7 worm cellular contexts compared by ENCODE assay signal in genomic region chrII:9574406-9574805, ce11.
TF ChIP-seq lines count a peak whose summit lies in the region.

No protein-coding gene starts in this region.

TF ChIP-seq in whole organism, L1 larva, 84 proteins besides CTCF, POLR2A, EP300 and RAD21 (continues in another document):
- TF ChIP-seq fkh-8 (tag; optimal IDR thresholded peaks at IDR 0.05; lab: Kevin White, UChicago) (peak; percentile 22), egl-13 (tag; optimal IDR thresholded peaks at IDR 0.05; lab: Kevin White, UChicago) (no peak), nhr-76 (tag; optimal IDR thresholded peaks at IDR 0.05; lab: Kevin White, UChicago) (no peak), nhr-85 (tag; lab: Kevin White, UChicago) (no peak), mdl-1 (tag; optimal IDR thresholded peaks at IDR 0.05; lab: Kevin White, UChicago) (no peak), aly-2 (tag; optimal IDR thresholded peaks at IDR 0.05; lab: Kevin White, UChicago) (no peak), nhr-71 (tag; optimal IDR thresholded peaks at IDR 0.05; lab: Kevin White, UChicago) (no peak), lsy-2 (tag; optimal IDR thresholded peaks at IDR 0.05; lab: Kevin White, UChicago) (no peak), lir-3 (tag; optimal IDR thresholded peaks at IDR 0.05; lab: Kevin White, UChicago; ENCODE audit: poor library complexity) (no peak), hlh-17 (GFP tag; optimal IDR thresholded peaks at IDR 0.05; lab: Kevin White, UChicago; ENCODE audit: borderline replicate concordance) (no peak), swsn-7 (tag; optimal IDR thresholded peaks at IDR 0.05; lab: Kevin White, UChicago) (no peak), sup-37 (GFP tag; optimal IDR thresholded peaks at IDR 0.05; lab: Kevin White, UChicago) (no peak), grh-1 (GFP tag; IDR thresholded peaks at IDR 0.05; lab: Robert Waterston, UW) (0 out of 2 replicates have a peak, but pooled peaks have one; percentile 28)

TF ChIP-seq in whole organism, L2 larva, 48 proteins besides CTCF, POLR2A, EP300 and RAD21:
- TF ChIP-seq nhr-129 (tag; optimal IDR thresholded peaks at IDR 0.05; lab: Kevin White, UChicago) = peak; percentile 8
- TF ChIP-seq snpc-4 (tag; optimal IDR thresholded peaks at IDR 0.05; lab: Kevin White, UChicago) = no peak

TF ChIP-seq in whole organism, L4 larva, 104 proteins besides CTCF, POLR2A, EP300 and RAD21 (continues in another document):
- TF ChIP-seq hif-1 (tag; optimal IDR thresholded peaks at IDR 0.05; lab: Kevin White, UChicago) (no peak), daf-8 (GFP tag; IDR thresholded peaks at IDR 0.05; lab: Robert Waterston, UW) (no peak), F44E2.7 (GFP tag; IDR thresholded peaks at IDR 0.05; lab: Robert Waterston, UW) (0 out of 2 replicates have a peak, but pooled peaks have one; percentile 43), ctbp-1 (GFP tag; IDR thresholded peaks at IDR 0.05; lab: Robert Waterston, UW) (no peak), lin-38 (GFP tag; IDR thresholded peaks at IDR 0.05; lab: Robert Waterston, UW) (no peak), nhr-42 (GFP tag; IDR thresholded peaks at IDR 0.05; lab: Robert Waterston, UW) (no peak), php-3 (GFP tag; IDR thresholded peaks at IDR 0.05; lab: Robert Waterston, UW) (no peak), egl-43 (GFP tag; IDR thresholded peaks at IDR 0.05; lab: Robert Waterston, UW) (0 out of 2 replicates have a peak, but pooled peaks have one; percentile 58), tag-97 (GFP tag; IDR thresholded peaks at IDR 0.05; lab: Robert Waterston, UW) (no peak), zag-1 (tag; optimal IDR thresholded peaks at IDR 0.05; lab: Kevin White, UChicago) (no peak), unc-62 (GFP tag; optimal IDR thresholded peaks at IDR 0.05 in 1 of 2; lab: Kevin White, UChicago) (peak in 1 of 2 experiments; percentile 60), unc-62 (tag; optimal IDR thresholded peaks at IDR 0.05; lab: Kevin White, UChicago) (no peak), saeg-2 (GFP tag; IDR thresholded peaks at IDR 0.05; lab: Robert Waterston, UW) (no peak), nhr-11 (tag; optimal IDR thresholded peaks at IDR 0.05; lab: Kevin White, UChicago) (no peak), lin-15B (tag; optimal IDR thresholded peaks at IDR 0.05; lab: Kevin White, UChicago) (no peak), ama-1 (optimal IDR thresholded peaks at IDR 0.05; lab: Kevin White, UChicago) (no peak)

TF ChIP-seq in whole organism, early embryonic, 17 proteins besides CTCF, POLR2A, EP300 and RAD21:
- peak; percentile 39 for TF ChIP-seq hmg-4 (GFP tag; optimal IDR thresholded peaks at IDR 0.05; lab: Kevin White, UChicago)
- TF ChIP-seq F13C5.2 (tag; optimal IDR thresholded peaks at IDR 0.05; lab: Kevin White, UChicago) = peak; percentile 20
- no peak for TF ChIP-seq ceh-13 (GFP tag; optimal IDR thresholded peaks at IDR 0.05; lab: Kevin White, UChicago)

TF ChIP-seq in whole organism, late embryonic, 69 proteins besides CTCF, POLR2A, EP300 and RAD21:
- TF ChIP-seq che-1 (tag; optimal IDR thresholded peaks at IDR 0.05; lab: Kevin White, UChicago) = no peak
- no peak for TF ChIP-seq F13H6.1 (tag; optimal IDR thresholded peaks at IDR 0.05; lab: Kevin White, UChicago)
- TF ChIP-seq ttx-3 (tag; optimal IDR thresholded peaks at IDR 0.05; lab: Kevin White, UChicago) = no peak
- no peak for TF ChIP-seq ceh-48 (tag; optimal IDR thresholded peaks at IDR 0.05; lab: Kevin White, UChicago)
- peak; percentile 13 for TF ChIP-seq nfya-1 (tag; optimal IDR thresholded peaks at IDR 0.05; lab: Kevin White, UChicago)
- TF ChIP-seq ceh-31 (tag; optimal IDR thresholded peaks at IDR 0.05; lab: Kevin White, UChicago) = peak; percentile 90
- TF ChIP-seq nhr-232 (tag; optimal IDR thresholded peaks at IDR 0.05; lab: Kevin White, UChicago) = no peak
- TF ChIP-seq pros-1 (tag; optimal IDR thresholded peaks at IDR 0.05; lab: Kevin White, UChicago) = peak; percentile 81
- TF ChIP-seq sdc-2 (tag; optimal IDR thresholded peaks at IDR 0.05; lab: Kevin White, UChicago) = no peak
- TF ChIP-seq sox-2 (GFP tag; IDR thresholded peaks at IDR 0.05; lab: Robert Waterston, UW) = peak; percentile 81
- no peak for TF ChIP-seq syd-9 (tag; optimal IDR thresholded peaks at IDR 0.05; lab: Kevin White, UChicago)
- no peak for TF ChIP-seq pqm-1 (tag; optimal IDR thresholded peaks at IDR 0.05; lab: Kevin White, UChicago)
- TF ChIP-seq pat-9 (tag; optimal IDR thresholded peaks at IDR 0.05; lab: Kevin White, UChicago) = no peak
- TF ChIP-seq hlh-15 (tag; optimal IDR thresholded peaks at IDR 0.05; lab: Kevin White, UChicago) = no peak
- TF ChIP-seq ceh-2 (tag; optimal IDR thresholded peaks at IDR 0.05; lab: Kevin White, UChicago) = no peak
- TF ChIP-seq ref-2 (tag; optimal IDR thresholded peaks at IDR 0.05; lab: Kevin White, UChicago) = peak; percentile 60
- TF ChIP-seq ceh-24 (tag; optimal IDR thresholded peaks at IDR 0.05; lab: Kevin White, UChicago) = no peak
- TF ChIP-seq tbx-2 (tag; optimal IDR thresholded peaks at IDR 0.05; lab: Kevin White, UChicago) = peak; percentile 8
- TF ChIP-seq pha-2 (tag; optimal IDR thresholded peaks at IDR 0.05; lab: Kevin White, UChicago) = no peak

TF ChIP-seq in whole organism, mixed stage, embryonic, 35 proteins besides CTCF, POLR2A, EP300 and RAD21 (continues in another document):
- peak; percentile 12 for TF ChIP-seq ham-2 (GFP tag; optimal IDR thresholded peaks at IDR 0.05; lab: Kevin White, UChicago)
- TF ChIP-seq mls-2 (tag; optimal IDR thresholded peaks at IDR 0.05; lab: Kevin White, UChicago) = peak; percentile 59
- peak; percentile 77 for TF ChIP-seq ceh-43 (GFP tag; optimal IDR thresholded peaks at IDR 0.05; lab: Kevin White, UChicago)
- TF ChIP-seq mab-5 (tag; optimal IDR thresholded peaks at IDR 0.05; lab: Kevin White, UChicago) = no peak
- TF ChIP-seq lin-32 (GFP tag; optimal IDR thresholded peaks at IDR 0.05; lab: Kevin White, UChicago) = no peak
- peak; percentile 69 for TF ChIP-seq sptf-1 (tag; optimal IDR thresholded peaks at IDR 0.05; lab: Kevin White, UChicago)
- TF ChIP-seq hlh-1 (tag; optimal IDR thresholded peaks at IDR 0.05; lab: Kevin White, UChicago) = no peak
- no peak for TF ChIP-seq pha-4 (tag; optimal IDR thresholded peaks at IDR 0.05; lab: Kevin White, UChicago)
- no peak for TF ChIP-seq nhr-28 (tag; optimal IDR thresholded peaks at IDR 0.05; lab: Kevin White, UChicago)
- no peak for TF ChIP-seq nhr-76 (tag; optimal IDR thresholded peaks at IDR 0.05; lab: Kevin White, UChicago)
- no peak for TF ChIP-seq lsy-2 (tag; optimal IDR thresholded peaks at IDR 0.05; lab: Kevin White, UChicago)
- TF ChIP-seq sem-2 (GFP tag; optimal IDR thresholded peaks at IDR 0.05; lab: Kevin White, UChicago) = no peak
- no peak for TF ChIP-seq unc-39 (tag; optimal IDR thresholded peaks at IDR 0.05; lab: Kevin White, UChicago)
- TF ChIP-seq elt-3 (tag; optimal IDR thresholded peaks at IDR 0.05; lab: Kevin White, UChicago) = no peak
- TF ChIP-seq lin-13 (tag; optimal IDR thresholded peaks at IDR 0.05; lab: Kevin White, UChicago) = no peak
- no peak for TF ChIP-seq flh-1 (GFP tag; optimal IDR thresholded peaks at IDR 0.05; lab: Kevin White, UChicago)
- TF ChIP-seq drap-1 (GFP tag; optimal IDR thresholded peaks at IDR 0.05; lab: Kevin White, UChicago) = peak; percentile 13
- TF ChIP-seq ceh-83 (GFP tag; optimal IDR thresholded peaks at IDR 0.05; lab: Kevin White, UChicago) = no peak
- TF ChIP-seq ces-1 (GFP tag; optimal IDR thresholded peaks at IDR 0.05; lab: Kevin White, UChicago) = no peak
- no peak for TF ChIP-seq mep-1 (tag; optimal IDR thresholded peaks at IDR 0.05; lab: Kevin White, UChicago)
- no peak for TF ChIP-seq ceh-39 (tag; optimal IDR thresholded peaks at IDR 0.05; lab: Kevin White, UChicago)
- no peak for TF ChIP-seq nhr-237 (tag; optimal IDR thresholded peaks at IDR 0.05; lab: Kevin White, UChicago)
- no peak for TF ChIP-seq nhr-12 (tag; optimal IDR thresholded peaks at IDR 0.05; lab: Kevin White, UChicago)
- no peak for TF ChIP-seq unc-120 (tag; optimal IDR thresholded peaks at IDR 0.05; lab: Kevin White, UChicago; ENCODE audit: poor library complexity, severe bottlenecking)

TF ChIP-seq in whole organism, young adult, 124 proteins besides CTCF, POLR2A, EP300 and RAD21:
- no peak for TF ChIP-seq B0336.3 (GFP tag; IDR thresholded peaks at IDR 0.05; lab: Robert Waterston, UW)
- no peak for TF ChIP-seq C17E4.6 (GFP tag; IDR thresholded peaks at IDR 0.05; lab: Robert Waterston, UW)
- 0 out of 2 replicates have a peak, but pooled peaks have one; percentile 27 for TF ChIP-seq egl-18 (GFP tag; IDR thresholded peaks at IDR 0.05; lab: Robert Waterston, UW)
- no peak for TF ChIP-seq hsf-1 (GFP tag; IDR thresholded peaks at IDR 0.05; lab: Robert Waterston, UW)
- TF ChIP-seq fkh-3 (tag; optimal IDR thresholded peaks at IDR 0.05; lab: Kevin White, UChicago) = no peak
- TF ChIP-seq Y95B8A.8 (GFP tag; IDR thresholded peaks at IDR 0.05; lab: Robert Waterston, UW) = no peak
- TF ChIP-seq K12H6.12 (tag; optimal IDR thresholded peaks at IDR 0.05; lab: Kevin White, UChicago) = no peak
- no peak for TF ChIP-seq egrh-3 (GFP tag; IDR thresholded peaks at IDR 0.05; lab: Robert Waterston, UW)
- TF ChIP-seq K11D2.4 (GFP tag; IDR thresholded peaks at IDR 0.05; lab: Robert Waterston, UW) = no peak
- TF ChIP-seq ceh-58 (GFP tag; IDR thresholded peaks at IDR 0.05; lab: Robert Waterston, UW) = no peak
- 0 out of 2 replicates have a peak, but pooled peaks have one; percentile 16 for TF ChIP-seq zfh-2 (GFP tag; conservative IDR thresholded peaks at IDR 0.05; lab: Robert Waterston, UW)
- peak; percentile 14 for TF ChIP-seq ceh-27 (GFP tag; optimal IDR thresholded peaks at IDR 0.05; lab: Kevin White, UChicago)
- TF ChIP-seq let-607 (tag; optimal IDR thresholded peaks at IDR 0.05; lab: Kevin White, UChicago) = no peak
- no peak for TF ChIP-seq attf-5 (GFP tag; optimal IDR thresholded peaks at IDR 0.05; lab: Kevin White, UChicago)
- no peak for TF ChIP-seq let-526 (GFP tag; IDR thresholded peaks at IDR 0.05; lab: Robert Waterston, UW)
- TF ChIP-seq T26A5.8 (tag; optimal IDR thresholded peaks at IDR 0.05; lab: Kevin White, UChicago) = no peak
- no peak for TF ChIP-seq ccch-3 (GFP tag; optimal IDR thresholded peaks at IDR 0.05; lab: Kevin White, UChicago)
- no peak for TF ChIP-seq lsl-1 (GFP tag; optimal IDR thresholded peaks at IDR 0.05; lab: Kevin White, UChicago)
- TF ChIP-seq chd-7 (tag; optimal IDR thresholded peaks at IDR 0.05; lab: Kevin White, UChicago) = peak; percentile 13
